Worm (Caenorhabditis elegans): ENCODE results near the gene dnj-18.

dnj-18 gene

DNA sequence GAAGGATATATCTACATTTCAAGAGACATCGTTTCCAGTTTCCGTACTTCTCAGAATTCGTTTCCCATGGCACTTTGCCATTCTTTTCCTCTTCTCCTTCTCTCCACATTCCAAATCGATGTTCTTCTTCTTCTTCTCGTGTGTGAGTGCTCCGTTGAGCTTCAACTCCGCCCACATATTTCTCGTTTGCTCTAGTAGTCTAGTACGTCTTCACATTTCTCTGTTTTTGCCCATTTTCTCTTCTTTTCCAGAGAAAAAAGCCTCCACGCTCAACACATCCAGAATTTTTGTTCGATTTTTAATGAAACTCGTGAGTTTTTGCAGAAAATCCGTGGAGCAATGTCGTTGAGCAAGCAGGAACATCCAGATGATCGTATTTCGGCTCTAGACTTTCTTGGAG is 11.0 kb downstream of the dnj-18 start, which contains the start of gene T04A8.18:
T04A8.18 (plus strand) TSS at position 301 of the 400 bp plus-strand sequence.
- no peak for TF ChIP-seq rnt-1 (tag; optimal IDR thresholded peaks at IDR 0.05)
- TF ChIP-seq lsy-2 (tag; optimal IDR thresholded peaks at IDR 0.05) = no peak
- no peak for TF ChIP-seq dpl-1 (GFP tag; optimal IDR thresholded peaks at IDR 0.05)
- TF ChIP-seq ceh-82 (tag; optimal IDR thresholded peaks at IDR 0.05) = no peak
- no peak for TF ChIP-seq lin-39 (tag; optimal IDR thresholded peaks at IDR 0.05)

DNA sequence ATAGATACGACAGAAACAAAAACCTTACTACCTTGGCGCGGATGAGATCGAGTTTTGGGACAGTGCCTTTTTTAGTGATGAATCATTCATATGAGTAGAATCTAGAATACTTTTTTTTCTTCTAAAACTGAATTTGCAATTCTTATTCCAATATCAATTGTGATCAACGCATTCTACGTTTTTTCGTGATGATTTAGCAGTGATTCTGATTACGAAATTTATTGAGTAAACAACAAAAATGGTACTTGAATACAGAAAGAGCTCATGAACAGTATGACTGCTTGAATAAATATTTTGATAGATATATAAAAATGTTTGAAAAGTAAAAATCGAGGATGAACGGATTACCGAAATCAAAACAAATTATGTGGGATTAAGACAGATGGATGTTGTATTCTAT is 17.2 kb downstream of the dnj-18 start, which contains the start of gene him-18:
him-18 (minus strand) TSS at position 101 of the 400 bp plus-strand sequence.
- TF ChIP-seq swsn-7 (tag; optimal IDR thresholded peaks at IDR 0.05) = no peak
- TF ChIP-seq mef-2 (tag; optimal IDR thresholded peaks at IDR 0.05) = no peak
- no peak for TF ChIP-seq vab-15 (tag; optimal IDR thresholded peaks at IDR 0.05)
- TF ChIP-seq ceh-82 (tag; optimal IDR thresholded peaks at IDR 0.05) = no peak

DNA sequence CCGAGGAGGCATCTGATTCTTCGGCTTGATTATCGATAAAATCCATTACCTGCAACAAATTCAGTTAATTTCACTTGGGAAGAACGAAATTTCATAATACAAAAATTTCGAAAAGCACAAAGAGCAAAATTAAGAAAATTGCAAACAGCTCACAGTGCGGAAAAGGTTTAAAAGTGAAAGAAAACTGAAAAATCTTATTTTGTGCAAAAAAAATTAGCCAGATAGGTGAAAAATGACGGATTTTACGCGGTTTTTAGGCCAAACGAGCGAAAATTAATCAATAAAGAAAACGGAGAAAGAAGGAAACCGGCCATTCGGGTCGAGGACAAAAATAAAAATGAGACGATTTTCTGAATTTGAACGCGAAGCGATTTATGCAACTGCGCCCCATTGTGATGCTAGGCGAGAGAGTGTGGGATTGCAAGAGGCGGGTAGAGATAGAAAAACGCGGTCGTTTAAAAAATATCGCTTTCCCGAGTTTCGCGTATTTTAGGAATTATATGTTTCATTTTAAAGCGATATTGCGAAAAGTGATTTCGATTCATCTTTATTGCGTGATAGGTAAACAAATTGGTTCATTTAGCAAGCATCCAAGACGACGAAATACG is 22.8 kb downstream of the dnj-18 start, which contains the start of gene emb-5:
emb-5 (minus strand) TSS at position 51 of the 608 bp plus-strand sequence.
- TF ChIP-seq fkh-4 (tag; optimal IDR thresholded peaks at IDR 0.05; ENCODE audit: borderline replicate concordance) = no peak
- peak; percentile 74 for TF ChIP-seq lin-15B (tag; optimal IDR thresholded peaks at IDR 0.05)
- peak; percentile 77 for TF ChIP-seq nhr-47 (tag; optimal IDR thresholded peaks at IDR 0.05)
- TF ChIP-seq nhr-71 (tag; optimal IDR thresholded peaks at IDR 0.05) = peak; percentile 79
- peak; percentile 65 for TF ChIP-seq C04F5.9 (tag; optimal IDR thresholded peaks at IDR 0.05)
- peak; percentile 76 for TF ChIP-seq nhr-19 (GFP tag; conservative IDR thresholded peaks at IDR 0.05)
- TF ChIP-seq ceh-8 (GFP tag; optimal IDR thresholded peaks at IDR 0.05) = no peak
- TF ChIP-seq irx-1 (tag; optimal IDR thresholded peaks at IDR 0.05) = peak; percentile 44
- no peak for TF ChIP-seq unc-30 (tag; optimal IDR thresholded peaks at IDR 0.05)
- TF ChIP-seq unc-98 (GFP tag; IDR thresholded peaks at IDR 0.05) = no peak
- TF ChIP-seq egl-27 (tag; optimal IDR thresholded peaks at IDR 0.05) = no peak
- TF ChIP-seq snu-23 (GFP tag; optimal IDR thresholded peaks at IDR 0.05) = peak; percentile 77
- peak; percentile 96 to 98 for TF ChIP-seq lin-35 (GFP tag; optimal IDR thresholded peaks at IDR 0.05)
- TF ChIP-seq ztf-11 (tag; optimal IDR thresholded peaks at IDR 0.05) = no peak
- no peak for TF ChIP-seq nhr-84 (tag; optimal IDR thresholded peaks at IDR 0.05)
- peak; percentile 86 for TF ChIP-seq rnt-1 (tag; optimal IDR thresholded peaks at IDR 0.05)
- TF ChIP-seq aly-2 (tag; optimal IDR thresholded peaks at IDR 0.05) = peak; percentile 7
- no peak for TF ChIP-seq alr-1 (tag; optimal IDR thresholded peaks at IDR 0.05; ENCODE audit: borderline replicate concordance)
- no peak for TF ChIP-seq unc-62 (GFP tag; optimal IDR thresholded peaks at IDR 0.05)
- TF ChIP-seq ceh-90 (tag; optimal IDR thresholded peaks at IDR 0.05) = no peak
- TF ChIP-seq ama-1 (optimal IDR thresholded peaks at IDR 0.05) = no peak
- TF ChIP-seq snpc-4 (tag; optimal IDR thresholded peaks at IDR 0.05) = no peak
- TF ChIP-seq ceh-82 (tag; optimal IDR thresholded peaks at IDR 0.05) = peak; percentile 30 to 85 (median 74)
- no peak for TF ChIP-seq tbx-2 (tag; optimal IDR thresholded peaks at IDR 0.05)
- TF ChIP-seq sptf-1 (tag; optimal IDR thresholded peaks at IDR 0.05) = no peak
- TF ChIP-seq mdl-1 (tag; optimal IDR thresholded peaks at IDR 0.05) = peak in 1 of 2 experiments; percentile 36
- peak; percentile 81 for TF ChIP-seq C16A3.4 (tag; optimal IDR thresholded peaks at IDR 0.05)
- peak; percentile 0 for TF ChIP-seq lir-3 (tag; optimal IDR thresholded peaks at IDR 0.05; ENCODE audit: poor library complexity)
- peak; percentile 72 for TF ChIP-seq xbp-1 (tag; optimal IDR thresholded peaks at IDR 0.05)
- peak; percentile 39 for TF ChIP-seq fos-1 (tag; optimal IDR thresholded peaks at IDR 0.05)
- no peak for TF ChIP-seq C34B4.2 (tag; optimal IDR thresholded peaks at IDR 0.05)
- TF ChIP-seq nhr-237 (tag; optimal IDR thresholded peaks at IDR 0.05) = no peak
- TF ChIP-seq Y116A8C.19 (tag; optimal IDR thresholded peaks at IDR 0.05; ENCODE audit: borderline replicate concordance) = no peak
- peak; percentile 54 for TF ChIP-seq nhr-90 (tag; optimal IDR thresholded peaks at IDR 0.05; ENCODE audit: poor library complexity)
- TF ChIP-seq elt-2 (tag; optimal IDR thresholded peaks at IDR 0.05) = peak; percentile 9
- TF ChIP-seq elt-3 (tag; optimal IDR thresholded peaks at IDR 0.05) = peak in 1 of 6 experiments; percentile 38
- TF ChIP-seq efl-1 (optimal IDR thresholded peaks at IDR 0.05) = peak; percentile 76 to 97
- TF ChIP-seq efl-1 (GFP tag; optimal IDR thresholded peaks at IDR 0.05 in 1 of 2) = peak; percentile 97 to 100
- TF ChIP-seq lin-14 (GFP tag; optimal IDR thresholded peaks at IDR 0.05) = no peak
- TF ChIP-seq nhr-85 (tag) = peak; percentile 80
- no peak for TF ChIP-seq nhr-11 (tag; optimal IDR thresholded peaks at IDR 0.05)
- TF ChIP-seq swsn-7 (tag; optimal IDR thresholded peaks at IDR 0.05) = peak; percentile 61
- peak; percentile 59 for TF ChIP-seq jun-1 (tag; optimal IDR thresholded peaks at IDR 0.05)
